Worm (Caenorhabditis elegans): ENCODE data around the gene asp-12.

Gene asp-12

ce11 chrV:8228712-8229119 is 40.3 kb upstream of the asp-12 start:
- TF ChIP-seq C34F6.9 (tag; optimal IDR thresholded peaks at IDR 0.05), result peak; percentile 61
- TF ChIP-seq nhr-6 (tag; optimal IDR thresholded peaks at IDR 0.05), result no peak
- TF ChIP-seq snpc-4 (tag; optimal IDR thresholded peaks at IDR 0.05), result peak; percentile 99
- peak; percentile 26 for TF ChIP-seq unc-62 (GFP tag; optimal IDR thresholded peaks at IDR 0.05)
- TF ChIP-seq ztf-11 (tag; optimal IDR thresholded peaks at IDR 0.05), result no peak
- TF ChIP-seq nhr-237 (tag; optimal IDR thresholded peaks at IDR 0.05), result no peak
- TF ChIP-seq blmp-1 (tag; optimal IDR thresholded peaks at IDR 0.05; ENCODE audit: insufficient read depth), result no peak
- peak; percentile 88 for TF ChIP-seq nhr-21 (tag; optimal IDR thresholded peaks at IDR 0.05)
- TF ChIP-seq R02D3.7 (tag; optimal IDR thresholded peaks at IDR 0.05), result no peak
- TF ChIP-seq sem-4 (tag; optimal IDR thresholded peaks at IDR 0.05), result peak; percentile 65
- peak; percentile 80 for TF ChIP-seq fos-1 (tag; optimal IDR thresholded peaks at IDR 0.05)
- TF ChIP-seq elt-1 (tag; optimal IDR thresholded peaks at IDR 0.05), result no peak
- TF ChIP-seq nhr-25 (tag; optimal IDR thresholded peaks at IDR 0.05), result peak; percentile 71
- TF ChIP-seq dmd-4 (tag; optimal IDR thresholded peaks at IDR 0.05), result no peak
- TF ChIP-seq nhr-10 (tag; optimal IDR thresholded peaks at IDR 0.05), result peak; percentile 29
- peak; percentile 63 for TF ChIP-seq nhr-77 (tag; optimal IDR thresholded peaks at IDR 0.05)
- TF ChIP-seq mab-5 (tag; optimal IDR thresholded peaks at IDR 0.05), result no peak
- no peak for TF ChIP-seq nhr-12 (tag; optimal IDR thresholded peaks at IDR 0.05)
- TF ChIP-seq Y55F3AM.14 (GFP tag; optimal IDR thresholded peaks at IDR 0.05), result peak; percentile 6
- no peak for TF ChIP-seq peb-1 (tag; optimal IDR thresholded peaks at IDR 0.05)
- TF ChIP-seq ama-1 (optimal IDR thresholded peaks at IDR 0.05), result peak; percentile 96
- TF ChIP-seq mbf-1 (tag; optimal IDR thresholded peaks at IDR 0.05), result no peak
- peak; percentile 80 for TF ChIP-seq egl-27 (tag; optimal IDR thresholded peaks at IDR 0.05)
- no peak for TF ChIP-seq skn-1 (tag; optimal IDR thresholded peaks at IDR 0.05)
- peak; percentile 89 for TF ChIP-seq crh-2 (tag; optimal IDR thresholded peaks at IDR 0.05)
- TF ChIP-seq zag-1 (tag; optimal IDR thresholded peaks at IDR 0.05), result peak; percentile 23
- TF ChIP-seq nhr-11 (tag; optimal IDR thresholded peaks at IDR 0.05), result peak; percentile 34
- no peak for TF ChIP-seq unc-39 (tag; optimal IDR thresholded peaks at IDR 0.05)
- TF ChIP-seq lin-13 (GFP tag; optimal IDR thresholded peaks at IDR 0.05), result peak; percentile 77
- TF ChIP-seq sma-3 (GFP tag; optimal IDR thresholded peaks at IDR 0.05), result peak; percentile 94
- no peak for TF ChIP-seq elt-3 (tag; optimal IDR thresholded peaks at IDR 0.05)
- no peak for TF ChIP-seq alr-1 (tag; optimal IDR thresholded peaks at IDR 0.05)
- peak; percentile 88 for TF ChIP-seq F13H6.1 (tag; optimal IDR thresholded peaks at IDR 0.05)
- TF ChIP-seq lsy-2 (tag; optimal IDR thresholded peaks at IDR 0.05), result peak; percentile 65 to 78
- TF ChIP-seq ceh-16 (tag; optimal IDR thresholded peaks at IDR 0.05), result peak; percentile 40
- no peak for TF ChIP-seq ztf-4 (tag; optimal IDR thresholded peaks at IDR 0.05)
- no peak for TF ChIP-seq lin-39 (tag; optimal IDR thresholded peaks at IDR 0.05)
- no peak for TF ChIP-seq unc-55 (GFP tag; optimal IDR thresholded peaks at IDR 0.05)
- no peak for TF ChIP-seq ztf-1 (GFP tag; conservative IDR thresholded peaks at IDR 0.05)
- peak; percentile 49 to 65 for TF ChIP-seq mdl-1 (tag; optimal IDR thresholded peaks at IDR 0.05)
- no peak for TF ChIP-seq ZK546.5 (tag; optimal IDR thresholded peaks at IDR 0.05)
- TF ChIP-seq sma-9 (GFP tag; optimal IDR thresholded peaks at IDR 0.05), result peak; percentile 91
- no peak for TF ChIP-seq sma-9 (tag; optimal IDR thresholded peaks at IDR 0.05)
- peak; percentile 7 for TF ChIP-seq lin-11 (tag; optimal IDR thresholded peaks at IDR 0.05)
- peak; percentile 63 for TF ChIP-seq nhr-129 (tag; optimal IDR thresholded peaks at IDR 0.05)
- TF ChIP-seq ceh-82 (tag; optimal IDR thresholded peaks at IDR 0.05), result no peak
- no peak for TF ChIP-seq aly-2 (tag; optimal IDR thresholded peaks at IDR 0.05)
- no peak for TF ChIP-seq nhr-23 (tag; optimal IDR thresholded peaks at IDR 0.05)
- peak; percentile 79 for TF ChIP-seq gmeb-1 (tag; optimal IDR thresholded peaks at IDR 0.05)
